Worm (Caenorhabditis elegans) whole organism, L3 larva: ENCODE measurements around the gene F09G8.5.

Source experiments
- R02D3.7 ChIP-seq: fragments of 150-350 bp; optimal IDR thresholded peaks from 2 replicates; lab custom pipeline; 2014; ENCODE audit warnings: missing biosample characterization, missing genetic modification characterization
- ZK546.5 ChIP-seq: sonication (generic microtip); optimal IDR thresholded peaks from 2 replicates; lab custom pipeline; 2017; ENCODE audit warnings: missing biosample characterization, missing genetic modification characterization
- ama-1 ChIP-seq: fragments of 150-350 bp; optimal IDR thresholded peaks from 2 replicates; lab custom pipeline; 2018
- ceh-28 ChIP-seq: fragments of 150-350 bp; optimal IDR thresholded peaks from 2 replicates; lab custom pipeline; 2014; ENCODE audit warnings: missing biosample characterization, missing genetic modification reagents, missing genetic modification characterization
- ceh-82 ChIP-seq: fragments of 150-350 bp; optimal IDR thresholded peaks from 2 replicates; lab custom pipeline; 2014; ENCODE audit warnings: missing biosample characterization, missing genetic modification characterization
- ceh-9 ChIP-seq: sonication (generic microtip); optimal IDR thresholded peaks from 2 replicates; lab custom pipeline; 2018; ENCODE audit warnings: missing biosample characterization, missing genetic modification characterization
- egl-27 ChIP-seq: sonication (generic microtip); optimal IDR thresholded peaks from 4 replicates; lab custom pipeline; 2017; ENCODE audit warnings: missing biosample characterization, missing genetic modification reagents, missing genetic modification characterization
- egl-5 ChIP-seq: fragments of 150-350 bp; optimal IDR thresholded peaks from 2 replicates; lab custom pipeline; 2017; ENCODE audit warnings: missing biosample characterization, missing genetic modification reagents, missing genetic modification characterization, inconsistent platforms
- elt-1 ChIP-seq: fragments of 150-350 bp; optimal IDR thresholded peaks from 2 replicates; lab custom pipeline; 2014; ENCODE audit warnings: missing biosample characterization, missing genetic modification characterization
- elt-2 ChIP-seq: sonication (generic microtip); optimal IDR thresholded peaks from 2 replicates; lab custom pipeline; 2016; ENCODE audit warnings: missing genetic modification reagents, mild to moderate bottlenecking, missing genetic modification characterization, missing compliant biosample characterization
- elt-3 ChIP-seq, 3 experiments: fragments of 150-350 bp in 1 of 3; sonication (generic microtip) in 2 of 3; optimal IDR thresholded peaks; 2 replicates in 2 of 3; 4 replicates in 1 of 3; lab custom pipeline; 2014 to 2017; ENCODE audit warnings: missing biosample characterization in 3 of 3, missing genetic modification characterization in 3 of 3
- fkh-10 ChIP-seq: sonication (generic microtip); optimal IDR thresholded peaks from 2 replicates; lab custom pipeline; 2017; ENCODE audit warnings: missing biosample characterization, missing genetic modification reagents, missing genetic modification characterization
- hmg-11 ChIP-seq: sonication (generic microtip); optimal IDR thresholded peaks from 2 replicates; lab custom pipeline; 2016; ENCODE audit warnings: missing genetic modification characterization, missing compliant biosample characterization
- lin-15B ChIP-seq: fragments of 150-350 bp; optimal IDR thresholded peaks from 2 replicates; lab custom pipeline; 2014; ENCODE audit warnings: missing biosample characterization, missing genetic modification characterization
- lin-39 ChIP-seq: fragments of 150-350 bp; optimal IDR thresholded peaks from 2 replicates; lab custom pipeline; 2018; ENCODE audit warnings: missing biosample characterization, missing genetic modification reagents, missing genetic modification characterization
- lsy-12 ChIP-seq: sonication (generic microtip); optimal IDR thresholded peaks from 2 replicates; lab custom pipeline; 2016; ENCODE audit warnings: mild to moderate bottlenecking, missing genetic modification characterization, missing compliant biosample characterization
- mdl-1 ChIP-seq: fragments of 150-350 bp; optimal IDR thresholded peaks from 2 replicates; lab custom pipeline; 2014; ENCODE audit warnings: missing biosample characterization, missing genetic modification characterization
- mml-1 ChIP-seq: fragments of 150-350 bp; sonication (generic microtip); optimal IDR thresholded peaks from 3 replicates; lab custom pipeline; 2014; ENCODE audit warnings: missing biosample characterization, missing genetic modification characterization
- nfya-1 ChIP-seq: sonication (generic microtip); optimal IDR thresholded peaks from 2 replicates; lab custom pipeline; 2017; ENCODE audit warnings: missing genetic modification characterization, mild to moderate bottlenecking, missing compliant biosample characterization, antibody characterized with exemption, moderate library complexity; ENCODE audit not compliant: insufficient read depth
- nhr-11 ChIP-seq: fragments of 150-350 bp; optimal IDR thresholded peaks from 2 replicates; lab custom pipeline; 2014; ENCODE audit warnings: missing biosample characterization, missing genetic modification characterization
- nhr-12 ChIP-seq: fragments of 150-350 bp; optimal IDR thresholded peaks from 2 replicates; lab custom pipeline; 2014; ENCODE audit warnings: missing biosample characterization, missing genetic modification characterization
- nhr-23 ChIP-seq: fragments of 150-350 bp; optimal IDR thresholded peaks from 2 replicates; lab custom pipeline; 2014; ENCODE audit warnings: missing biosample characterization, missing genetic modification reagents, missing genetic modification characterization
- nhr-25 ChIP-seq: sonication (generic microtip); optimal IDR thresholded peaks from 2 replicates; lab custom pipeline; 2017; ENCODE audit warnings: missing biosample characterization, missing genetic modification characterization
- nhr-43 ChIP-seq: sonication (generic microtip); optimal IDR thresholded peaks from 2 replicates; lab custom pipeline; 2016; ENCODE audit warnings: mild to moderate bottlenecking, missing genetic modification characterization, missing compliant biosample characterization; ENCODE audit not compliant: poor library complexity, severe bottlenecking
- nhr-67 ChIP-seq: fragments of 150-350 bp; optimal IDR thresholded peaks from 2 replicates; lab custom pipeline; 2014; ENCODE audit warnings: missing biosample characterization, missing genetic modification characterization
- pha-4 ChIP-seq: fragments of 150-350 bp; optimal IDR thresholded peaks from 2 replicates; lab custom pipeline; 2014; ENCODE audit warnings: missing biosample characterization, missing genetic modification reagents, missing genetic modification characterization
- pqm-1 ChIP-seq: fragments of 150-350 bp; optimal IDR thresholded peaks from 2 replicates; lab custom pipeline; 2017; ENCODE audit warnings: missing biosample characterization, missing genetic modification characterization, inconsistent platforms
- sea-2 ChIP-seq: fragments of 150-350 bp; sonication (generic microtip); optimal IDR thresholded peaks from 4 replicates; lab custom pipeline; 2014; ENCODE audit warnings: missing biosample characterization, missing genetic modification reagents, missing genetic modification characterization
- snpc-4 ChIP-seq: fragments of 150-350 bp; optimal IDR thresholded peaks from 2 replicates; lab custom pipeline; 2014; ENCODE audit warnings: missing biosample characterization, missing genetic modification characterization
- unc-39 ChIP-seq: sonication (generic microtip); optimal IDR thresholded peaks from 4 replicates; lab custom pipeline; 2017; ENCODE audit warnings: missing biosample characterization, missing genetic modification characterization
- unc-62 ChIP-seq: fragments of 150-350 bp; sonication (generic microtip); optimal IDR thresholded peaks from 4 replicates; lab custom pipeline; 2014; ENCODE audit warnings: missing biosample characterization, missing genetic modification reagents, missing genetic modification characterization
- zag-1 ChIP-seq: fragments of 150-350 bp; optimal IDR thresholded peaks from 2 replicates; lab custom pipeline; 2014; ENCODE audit warnings: missing biosample characterization, missing genetic modification characterization
- ztf-4 ChIP-seq: fragments of 150-350 bp; optimal IDR thresholded peaks from 2 replicates; lab custom pipeline; 2014; ENCODE audit warnings: missing biosample characterization, missing genetic modification characterization

Gene F09G8.5

ce11 chrIII:8299078-8299587 lies 44.4 kb downstream of the F09G8.5 start:
- TF ChIP-seq nhr-12 (tag; lab: Kevin White, UChicago) = no peak
- TF ChIP-seq lin-15B (tag; lab: Kevin White, UChicago) = no peak
- TF ChIP-seq unc-62 (GFP tag; lab: Kevin White, UChicago) = no peak
- TF ChIP-seq zag-1 (tag; lab: Kevin White, UChicago) = no peak
- TF ChIP-seq egl-5 (tag; lab: Kevin White, UChicago) = no peak
- TF ChIP-seq lsy-12 (tag; lab: Kevin White, UChicago) = no peak
- no peak for TF ChIP-seq nhr-23 (tag; lab: Kevin White, UChicago)
- no peak for TF ChIP-seq ZK546.5 (tag; lab: Kevin White, UChicago)
- no peak for TF ChIP-seq nhr-11 (tag; lab: Kevin White, UChicago)
- no peak for TF ChIP-seq elt-3 (tag; optimal IDR thresholded peaks at IDR 0.05; lab: Kevin White, UChicago)
- TF ChIP-seq fkh-10 (GFP tag; lab: Kevin White, UChicago) = no peak
- no peak for TF ChIP-seq ceh-9 (tag; lab: Kevin White, UChicago)
- no peak for TF ChIP-seq nfya-1
- TF ChIP-seq sea-2 (GFP tag; lab: Kevin White, UChicago) = no peak
- no peak for TF ChIP-seq nhr-43 (tag; lab: Kevin White, UChicago)
- no peak for TF ChIP-seq ama-1 (lab: Kevin White, UChicago)

- TF ChIP-seq elt-2 (tag; lab: Kevin White, UChicago) (peak; percentile 76), mdl-1 (tag; lab: Kevin White, UChicago) (no peak), elt-3 (tag; optimal IDR thresholded peaks at IDR 0.05; lab: Kevin White, UChicago) (no peak), pha-4 (tag; lab: Kevin White, UChicago) (peak; percentile 43), unc-62 (GFP tag; lab: Kevin White, UChicago) (no peak), pqm-1 (peak; percentile 14)
Observed at ce11 chrIII:8299734-8300133, 45.0 kb downstream of the F09G8.5 start.

- TF ChIP-seq ZK546.5 (tag; lab: Kevin White, UChicago) (no peak), ceh-82 (tag; lab: Kevin White, UChicago) (no peak), nhr-25 (tag; lab: Kevin White, UChicago) (no peak), nhr-67 (no peak), pqm-1 (no peak), R02D3.7 (tag; lab: Kevin White, UChicago) (no peak), unc-39 (tag; lab: Kevin White, UChicago) (no peak), lsy-12 (tag; lab: Kevin White, UChicago) (no peak), elt-1 (tag; lab: Kevin White, UChicago) (no peak), lin-39 (tag; lab: Kevin White, UChicago) (no peak), nhr-12 (tag; lab: Kevin White, UChicago) (no peak), mml-1 (tag; lab: Kevin White, UChicago) (no peak)
- TF ChIP-seq, all 47 proteins: peak for 0
Observed at ce11 chrIII:8300860-8301396, 46.2 kb downstream of the F09G8.5 start.

- TF ChIP-seq ama-1 (lab: Kevin White, UChicago) = no peak
- TF ChIP-seq hmg-11 = no peak
- TF ChIP-seq ztf-4 (tag; lab: Kevin White, UChicago) = no peak
- TF ChIP-seq snpc-4 (tag; lab: Kevin White, UChicago) = no peak
- no peak for TF ChIP-seq lin-39 (tag; lab: Kevin White, UChicago)
- TF ChIP-seq egl-27 = no peak
- no peak for TF ChIP-seq mdl-1 (tag; lab: Kevin White, UChicago)
- no peak for TF ChIP-seq ceh-9 (tag; lab: Kevin White, UChicago)
- no peak for TF ChIP-seq pha-4 (tag; lab: Kevin White, UChicago)
- TF ChIP-seq R02D3.7 (tag; lab: Kevin White, UChicago) = no peak
- no peak for TF ChIP-seq ceh-28 (tag; lab: Kevin White, UChicago)
- TF ChIP-seq zag-1 (tag; lab: Kevin White, UChicago) = no peak
- TF ChIP-seq unc-39 (tag; lab: Kevin White, UChicago) = no peak
- no peak for TF ChIP-seq ZK546.5 (tag; lab: Kevin White, UChicago)
- TF ChIP-seq ceh-82 (tag; lab: Kevin White, UChicago) = no peak
- TF ChIP-seq lsy-12 (tag; lab: Kevin White, UChicago) = no peak
- no peak for TF ChIP-seq unc-62 (GFP tag; lab: Kevin White, UChicago)
- TF ChIP-seq nhr-25 (tag; lab: Kevin White, UChicago) = no peak
Observed at ce11 chrIII:8303440-8303839, 48.7 kb downstream of the F09G8.5 start.
